Worm (Caenorhabditis elegans) whole organism, young adult: ENCODE measurements around the gene rack-1.

ENCODE experiments used
- B0261.1 ChIP-seq: sonication (generic microtip); optimal IDR thresholded peaks from 2 replicates; lab custom pipeline; 2016; ENCODE audit warnings: mild to moderate bottlenecking, missing genetic modification characterization, moderate library complexity, missing compliant biosample characterization
- C06A6.2 ChIP-seq: fragments of 200-800 bp; sonication (Bioruptor generic); conservative IDR thresholded peaks from 2 replicates; pipeline ENCODE4 v1.3.6; 2022; ENCODE audit warnings: missing genetic modification characterization, missing compliant biosample characterization
- D2030.7 ChIP-seq: fragments of 200-800 bp; sonication (Bioruptor generic); IDR thresholded peaks from 2 replicates; pipeline ENCODE4 v1.3.6; 2022; ENCODE audit warnings: missing genetic modification reagents, missing genetic modification characterization, missing compliant biosample characterization
- F10E7.11 ChIP-seq: sonication (generic microtip); optimal IDR thresholded peaks from 2 replicates; lab custom pipeline; 2017; ENCODE audit warnings: mild to moderate bottlenecking, missing genetic modification characterization, moderate library complexity, missing compliant biosample characterization
- F49E8.2 ChIP-seq: sonication (generic microtip); optimal IDR thresholded peaks from 3 replicates; lab custom pipeline; 2017; ENCODE audit warnings: missing genetic modification characterization, mild to moderate bottlenecking, missing compliant biosample characterization, antibody characterized with exemption, moderate library complexity; ENCODE audit not compliant: insufficient read depth
- F55B11.4 ChIP-seq: sonication (generic microtip); optimal IDR thresholded peaks from 2 replicates; lab custom pipeline; 2016; ENCODE audit warnings: missing compliant biosample characterization, missing genetic modification characterization, borderline replicate concordance; ENCODE audit not compliant: insufficient read depth
- F57A8.1 ChIP-seq: fragments of 200-800 bp; sonication (Bioruptor generic); optimal IDR thresholded peaks from 2 replicates; lab custom pipeline; 2018; ENCODE audit warnings: mild to moderate bottlenecking, missing genetic modification characterization, moderate library complexity, missing compliant biosample characterization
- K12H6.12 ChIP-seq: fragments of 200-800 bp; sonication (Bioruptor generic); optimal IDR thresholded peaks from 2 replicates; lab custom pipeline; 2018; ENCODE audit warnings: mild to moderate bottlenecking, missing genetic modification characterization, missing compliant biosample characterization
- Y53G8AR.9 ChIP-seq: fragments of 200-800 bp; sonication (Bioruptor generic); conservative IDR thresholded peaks from 2 replicates; pipeline ENCODE4 v1.3.6; 2022; ENCODE audit warnings: missing genetic modification reagents, missing genetic modification characterization, missing compliant biosample characterization
- ZK185.1 ChIP-seq: sonication (generic microtip); optimal IDR thresholded peaks from 2 replicates; lab custom pipeline; 2016; ENCODE audit warnings: mild to moderate bottlenecking, missing genetic modification characterization, missing compliant biosample characterization; ENCODE audit not compliant: poor library complexity, severe bottlenecking
- akir-1 ChIP-seq: fragments of 200-800 bp; sonication (Bioruptor generic); optimal IDR thresholded peaks from 2 replicates; lab custom pipeline; 2018; ENCODE audit warnings: mild to moderate bottlenecking, missing genetic modification characterization, moderate library complexity, missing compliant biosample characterization
- athp-1 ChIP-seq: sonication (generic microtip); optimal IDR thresholded peaks from 2 replicates; lab custom pipeline; 2017; ENCODE audit warnings: mild to moderate bottlenecking, missing genetic modification characterization, missing compliant biosample characterization
- attf-3 ChIP-seq: fragments of 200-800 bp; sonication (Bioruptor generic); conservative IDR thresholded peaks from 2 replicates; pipeline ENCODE4 v1.3.6; 2022; ENCODE audit warnings: missing genetic modification reagents, missing genetic modification characterization, missing compliant biosample characterization
- attf-5 ChIP-seq: fragments of 200-800 bp; sonication (Bioruptor generic); optimal IDR thresholded peaks from 2 replicates; lab custom pipeline; 2018; ENCODE audit warnings: mild to moderate bottlenecking, missing genetic modification characterization, missing compliant biosample characterization
- attf-6 ChIP-seq: fragments of 200-800 bp; sonication (Bioruptor generic); IDR thresholded peaks from 2 replicates; pipeline ENCODE4 v1.3.6; 2022; ENCODE audit warnings: missing genetic modification reagents, missing genetic modification characterization, missing compliant biosample characterization
- ccch-3 ChIP-seq: fragments of 200-800 bp; sonication (Bioruptor generic); optimal IDR thresholded peaks from 2 replicates; lab custom pipeline; 2018; ENCODE audit warnings: mild to moderate bottlenecking, missing genetic modification characterization, missing compliant biosample characterization
- cebp-1 ChIP-seq, 2 experiments: fragments of 200-800 bp in 1 of 2; sonication (Bioruptor generic) in 1 of 2; sonication (generic microtip) in 1 of 2; IDR thresholded peaks in 1 of 2; optimal IDR thresholded peaks in 1 of 2; 2 replicates each; pipeline versions ENCODE4 v1.3.6 to Lab custom; 2017 to 2022; ENCODE audit warnings: missing compliant biosample characterization in 2 of 2, missing genetic modification characterization in 2 of 2, mild to moderate bottlenecking in 1 of 2, missing genetic modification reagents in 1 of 2, moderate library complexity in 1 of 2
- cebp-2 ChIP-seq: fragments of 200-800 bp; sonication (Bioruptor generic); IDR thresholded peaks from 2 replicates; pipeline ENCODE4 v1.3.6; 2022; ENCODE audit warnings: missing genetic modification characterization, missing compliant biosample characterization
- ceh-27 ChIP-seq: fragments of 200-800 bp; sonication (Bioruptor generic); optimal IDR thresholded peaks from 2 replicates; lab custom pipeline; 2018; ENCODE audit warnings: mild to moderate bottlenecking, missing genetic modification characterization, moderate library complexity, missing compliant biosample characterization
- ceh-40 ChIP-seq: fragments of 200-800 bp; sonication (Bioruptor generic); IDR thresholded peaks from 2 replicates; pipeline ENCODE4 v1.3.6; 2022; ENCODE audit warnings: missing genetic modification characterization, missing compliant biosample characterization
- ceh-58 ChIP-seq: fragments of 200-800 bp; sonication (Bioruptor generic); IDR thresholded peaks from 2 replicates; pipeline ENCODE4 v1.3.6; 2022; ENCODE audit warnings: missing genetic modification characterization, missing compliant biosample characterization
- efl-1 ChIP-seq: fragments of 150-350 bp; optimal IDR thresholded peaks from 2 replicates; lab custom pipeline; 2014; ENCODE audit warnings: missing biosample characterization, missing genetic modification reagents, missing genetic modification characterization
- egl-44 ChIP-seq: fragments of 200-800 bp; sonication (Bioruptor generic); IDR thresholded peaks from 2 replicates; pipeline ENCODE4 v1.3.6; 2022; ENCODE audit warnings: missing genetic modification reagents, missing genetic modification characterization, missing compliant biosample characterization
- ekl-4 ChIP-seq: fragments of 200-800 bp; sonication (Bioruptor generic); IDR thresholded peaks from 2 replicates; pipeline ENCODE4 v1.3.6; 2022; ENCODE audit warnings: missing genetic modification reagents, missing genetic modification characterization, missing compliant biosample characterization
- hlh-12 ChIP-seq: sonication (generic microtip); optimal IDR thresholded peaks from 2 replicates; lab custom pipeline; 2016; ENCODE audit warnings: missing genetic modification characterization, missing compliant biosample characterization
- hmg-1.2 ChIP-seq: fragments of 200-800 bp; sonication (Bioruptor generic); IDR thresholded peaks from 2 replicates; pipeline ENCODE4 v1.3.6; 2022; ENCODE audit warnings: missing genetic modification reagents, missing genetic modification characterization, missing compliant biosample characterization
- lin-35 ChIP-seq, 3 experiments: fragments of 150-350 bp in 2 of 3; sonication (generic microtip) in 1 of 3; optimal IDR thresholded peaks; 2 replicates each; lab custom pipeline; 2014 to 2018; ENCODE audit warnings: missing biosample characterization in 3 of 3, missing genetic modification characterization in 3 of 3, missing genetic modification reagents in 3 of 3
- lin-54 ChIP-seq: fragments of 200-800 bp; sonication (Bioruptor generic); optimal IDR thresholded peaks from 2 replicates; lab custom pipeline; 2018; ENCODE audit warnings: mild to moderate bottlenecking, missing genetic modification characterization, missing compliant biosample characterization
- lir-1 ChIP-seq: fragments of 200-800 bp; sonication (Bioruptor generic); conservative IDR thresholded peaks from 2 replicates; pipeline ENCODE4 v1.3.6; 2022; ENCODE audit warnings: missing genetic modification reagents, missing genetic modification characterization, missing compliant biosample characterization
- madf-10 ChIP-seq: sonication (generic microtip); optimal IDR thresholded peaks from 2 replicates; lab custom pipeline; 2016; ENCODE audit warnings: mild to moderate bottlenecking, missing genetic modification characterization, missing compliant biosample characterization
- madf-3 ChIP-seq: fragments of 200-800 bp; sonication (Bioruptor generic); IDR thresholded peaks from 2 replicates; pipeline ENCODE4 v1.3.6; 2022; ENCODE audit warnings: missing genetic modification reagents, missing genetic modification characterization, missing compliant biosample characterization
- madf-6 ChIP-seq: fragments of 200-800 bp; sonication (Bioruptor generic); IDR thresholded peaks from 2 replicates; pipeline ENCODE4 v1.3.6; 2022; ENCODE audit warnings: missing genetic modification reagents, missing genetic modification characterization, missing compliant biosample characterization
- mel-28 ChIP-seq: sonication (generic microtip); optimal IDR thresholded peaks from 2 replicates; lab custom pipeline; 2016; ENCODE audit warnings: borderline replicate concordance, mild to moderate bottlenecking, missing genetic modification characterization, missing compliant biosample characterization
- mxl-1 ChIP-seq: sonication (generic microtip); optimal IDR thresholded peaks from 2 replicates; lab custom pipeline; 2016; ENCODE audit warnings: missing genetic modification characterization, missing compliant biosample characterization
- nfya-2 ChIP-seq: fragments of 200-800 bp; sonication (Bioruptor generic); IDR thresholded peaks from 2 replicates; pipeline ENCODE4 v1.3.6; 2022; ENCODE audit warnings: missing genetic modification reagents, missing genetic modification characterization, missing compliant biosample characterization
- nhr-120 ChIP-seq: fragments of 200-800 bp; sonication (Bioruptor generic); IDR thresholded peaks from 2 replicates; pipeline ENCODE4 v1.3.6; 2022; ENCODE audit warnings: missing genetic modification characterization, missing compliant biosample characterization
- rpc-1 ChIP-seq, 2 experiments: fragments of 150-350 bp in 1 of 2; sonication (generic microtip) in 1 of 2; optimal IDR thresholded peaks; 2 replicates each; lab custom pipeline; 2014 to 2018; ENCODE audit warnings: missing biosample characterization in 1 of 2, missing genetic modification characterization in 1 of 2, missing genetic modification reagents in 1 of 2, missing genotype in 1 of 2
- somi-1 ChIP-seq: fragments of 200-800 bp; sonication (Bioruptor generic); optimal IDR thresholded peaks from 2 replicates; lab custom pipeline; 2018; ENCODE audit warnings: mild to moderate bottlenecking, missing genetic modification characterization, missing compliant biosample characterization
- sptf-2 ChIP-seq: fragments of 200-800 bp; sonication (Bioruptor generic); optimal IDR thresholded peaks from 2 replicates; lab custom pipeline; 2018; ENCODE audit warnings: mild to moderate bottlenecking, missing genetic modification characterization, missing compliant biosample characterization
- tbp1 ChIP-seq: fragments of 200-800 bp; sonication (Bioruptor generic); optimal IDR thresholded peaks from 2 replicates; lab custom pipeline; 2018; ENCODE audit warnings: mild to moderate bottlenecking, missing genetic modification characterization, missing compliant biosample characterization
- ztf-28 ChIP-seq: fragments of 200-800 bp; sonication (Bioruptor generic); IDR thresholded peaks from 2 replicates; pipeline ENCODE4 v1.3.6; 2022; ENCODE audit warnings: missing genetic modification reagents, missing genetic modification characterization, missing compliant biosample characterization

rack-1 gene

ce11 chrIV:10164086-10164485 is 12.4 kb upstream of the rack-1 start (continued):
- no peak for TF ChIP-seq attf-3 (GFP tag; lab: Robert Waterston, UW)
- TF ChIP-seq ceh-58 (GFP tag; lab: Robert Waterston, UW) = no peak
- TF ChIP-seq, all 124 proteins: peak for 4

DNA sequence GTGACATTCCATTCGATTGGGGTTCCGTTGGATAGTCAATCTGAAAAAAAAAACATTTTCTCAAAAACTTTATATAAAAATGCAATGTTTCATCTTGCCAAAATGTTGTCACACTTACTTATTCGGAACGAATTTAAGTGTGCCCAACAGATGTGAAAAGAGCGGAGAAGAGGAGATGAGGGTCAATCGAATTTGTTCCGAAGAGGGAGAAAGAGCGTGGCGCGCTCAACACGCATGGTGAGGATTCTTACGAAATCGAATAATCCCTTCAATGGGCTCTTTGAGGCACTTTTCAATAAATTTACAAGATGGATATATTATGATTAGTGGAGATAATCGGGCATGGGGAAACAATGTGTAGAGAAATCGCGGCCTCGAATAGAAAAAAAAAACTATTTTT is 5.7 kb upstream of the rack-1 start:
- TF ChIP-seq F10E7.11 (tag; lab: Kevin White, UChicago) (no peak), cebp-1 (GFP tag; IDR thresholded peaks at IDR 0.05; lab: Robert Waterston, UW) (no peak), cebp-1 (tag; optimal IDR thresholded peaks at IDR 0.05; lab: Kevin White, UChicago) (peak; percentile 52)

DNA sequence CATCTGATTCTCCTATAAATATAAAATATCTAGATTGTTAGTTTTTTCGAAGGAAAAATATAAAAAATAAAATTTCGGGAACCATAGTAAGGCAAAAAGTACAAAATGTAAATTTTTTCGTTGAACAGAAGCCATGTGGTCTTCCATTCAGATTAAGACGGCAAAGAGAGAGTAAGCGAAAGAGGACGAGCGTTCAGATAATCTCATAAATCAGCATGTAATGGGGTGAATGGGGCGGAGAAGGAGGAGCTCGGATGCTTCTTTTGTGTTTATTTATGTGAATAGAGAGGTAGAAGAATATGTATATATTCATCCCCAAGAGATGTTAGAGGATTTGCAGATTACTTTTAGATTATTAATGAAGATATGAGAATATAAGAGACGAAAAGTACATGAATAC is 2.2 kb upstream of the rack-1 start, which contains the start of gene pxf-1:
Gene pxf-1 (minus strand): TSS at position 14 of the 400 bp plus-strand sequence.
- TF ChIP-seq ekl-4 (GFP tag; lab: Robert Waterston, UW) = no peak
- TF ChIP-seq ccch-3 = no peak
- no peak for TF ChIP-seq F57A8.1

- TF ChIP-seq tbp1 (GFP tag; lab: Kevin White, UChicago) = no peak
- TF ChIP-seq cebp-2 (GFP tag; lab: Robert Waterston, UW) = no peak
- no peak for TF ChIP-seq K12H6.12 (tag; lab: Kevin White, UChicago)
- no peak for TF ChIP-seq Y53G8AR.9 (GFP tag; lab: Robert Waterston, UW)
- TF ChIP-seq lin-54 (GFP tag; lab: Kevin White, UChicago) = no peak
- no peak for TF ChIP-seq madf-3
- no peak for TF ChIP-seq lin-35 (GFP tag; optimal IDR thresholded peaks at IDR 0.05; lab: Kevin White, UChicago)
- no peak for TF ChIP-seq F55B11.4 (tag; lab: Kevin White, UChicago)
- TF ChIP-seq ZK185.1 (tag; lab: Kevin White, UChicago) = no peak
- TF ChIP-seq C06A6.2 (GFP tag; lab: Robert Waterston, UW) = no peak
- TF ChIP-seq sptf-2 = no peak
- TF ChIP-seq somi-1 = no peak
- TF ChIP-seq nfya-2 = no peak
- TF ChIP-seq nhr-120 = no peak
- no peak for TF ChIP-seq mxl-1
- TF ChIP-seq ceh-27 (GFP tag; lab: Kevin White, UChicago) = no peak
- no peak for TF ChIP-seq egl-44
- no peak for TF ChIP-seq attf-6
- TF ChIP-seq ceh-40 (GFP tag; lab: Robert Waterston, UW) = no peak
- no peak for TF ChIP-seq D2030.7 (GFP tag; lab: Robert Waterston, UW)
- TF ChIP-seq madf-10 (tag; lab: Kevin White, UChicago) = no peak
- TF ChIP-seq lir-1 (GFP tag; lab: Robert Waterston, UW) = no peak
- peak; percentile 10; the same call in 1 of the 2 replicates for TF ChIP-seq hmg-1.2 (GFP tag; lab: Robert Waterston, UW)
- no peak for TF ChIP-seq efl-1
- no peak for TF ChIP-seq ztf-28 (GFP tag; lab: Robert Waterston, UW)
- no peak for TF ChIP-seq rpc-1 (optimal IDR thresholded peaks at IDR 0.05; lab: Kevin White, UChicago)
- TF ChIP-seq rpc-1 (tag; optimal IDR thresholded peaks at IDR 0.05; lab: Kevin White, UChicago) = no peak
- TF ChIP-seq attf-5 (GFP tag; lab: Kevin White, UChicago) = peak; percentile 42
- TF ChIP-seq athp-1 = no peak
- TF ChIP-seq hlh-12 (tag; lab: Kevin White, UChicago) = no peak
- no peak for TF ChIP-seq madf-6 (GFP tag; lab: Robert Waterston, UW)
- TF ChIP-seq akir-1 = no peak
- TF ChIP-seq F49E8.2 (tag; lab: Kevin White, UChicago) = no peak
- no peak for TF ChIP-seq F10E7.11 (tag; lab: Kevin White, UChicago)
- TF ChIP-seq mel-28 (tag; lab: Kevin White, UChicago) = no peak
- no peak for TF ChIP-seq ekl-4 (GFP tag; lab: Robert Waterston, UW)
- no peak for TF ChIP-seq B0261.1 (tag; lab: Kevin White, UChicago)
Measured at ce11 chrIV:10174932-10175732, 1.3 kb upstream of the rack-1 start.
